Worm (Caenorhabditis elegans) whole organism, L2 larva: ENCODE data around the gene lhpp-1.
A peak's percentile ranks its signal among the peaks of the same experiment; 100 is the strongest.

ENCODE experiments used
- C34F6.9 ChIP-seq: fragments of 150-350 bp; optimal IDR thresholded peaks from 2 replicates; lab custom pipeline; 2014; ENCODE audit warnings: missing biosample characterization, missing genetic modification characterization
- R02D3.7 ChIP-seq: fragments of 150-350 bp; optimal IDR thresholded peaks from 2 replicates; lab custom pipeline; 2014; ENCODE audit warnings: missing biosample characterization, missing genetic modification characterization
- Y55F3AM.14 ChIP-seq: fragments of 200-800 bp; sonication (Bioruptor generic); optimal IDR thresholded peaks from 2 replicates; lab custom pipeline; 2018; ENCODE audit warnings: mild to moderate bottlenecking, missing genetic modification characterization, missing compliant biosample characterization
- ZK546.5 ChIP-seq: sonication (generic microtip); optimal IDR thresholded peaks from 2 replicates; lab custom pipeline; 2017; ENCODE audit warnings: missing biosample characterization, missing genetic modification characterization
- alr-1 ChIP-seq: fragments of 150-350 bp; optimal IDR thresholded peaks from 2 replicates; lab custom pipeline; 2014; ENCODE audit warnings: missing biosample characterization, missing genetic modification characterization
- aly-2 ChIP-seq: fragments of 150-350 bp; optimal IDR thresholded peaks from 2 replicates; lab custom pipeline; 2014; ENCODE audit warnings: missing biosample characterization, missing genetic modification characterization
- ama-1 ChIP-seq: fragments of 150-350 bp; optimal IDR thresholded peaks from 2 replicates; lab custom pipeline; 2018; ENCODE audit warnings: inconsistent platforms
- blmp-1 ChIP-seq: sonication (generic microtip); optimal IDR thresholded peaks from 2 replicates; lab custom pipeline; 2017; ENCODE audit warnings: missing genetic modification characterization, mild to moderate bottlenecking, missing compliant biosample characterization, antibody characterized with exemption, moderate library complexity; ENCODE audit not compliant: insufficient read depth
- ceh-16 ChIP-seq: fragments of 150-350 bp; optimal IDR thresholded peaks from 2 replicates; lab custom pipeline; 2014; ENCODE audit warnings: missing biosample characterization, missing genetic modification characterization
- ceh-82 ChIP-seq: fragments of 150-350 bp; optimal IDR thresholded peaks from 2 replicates; lab custom pipeline; 2014; ENCODE audit warnings: missing biosample characterization, missing genetic modification characterization
- crh-2 ChIP-seq: sonication (generic microtip); optimal IDR thresholded peaks from 2 replicates; lab custom pipeline; 2017; ENCODE audit warnings: missing biosample characterization, missing genetic modification characterization
- egl-27 ChIP-seq: sonication (generic microtip); optimal IDR thresholded peaks from 3 replicates; lab custom pipeline; 2017; ENCODE audit warnings: missing biosample characterization, missing genetic modification reagents, missing genetic modification characterization
- elt-1 ChIP-seq: fragments of 150-350 bp; optimal IDR thresholded peaks from 2 replicates; lab custom pipeline; 2014; ENCODE audit warnings: missing biosample characterization, missing genetic modification characterization
- elt-3 ChIP-seq: sonication (generic microtip); optimal IDR thresholded peaks from 2 replicates; lab custom pipeline; 2017; ENCODE audit warnings: missing biosample characterization, missing genetic modification characterization
- fos-1 ChIP-seq: fragments of 150-350 bp; optimal IDR thresholded peaks from 2 replicates; lab custom pipeline; 2014; ENCODE audit warnings: missing biosample characterization, missing genetic modification characterization
- gmeb-1 ChIP-seq: fragments of 150-350 bp; optimal IDR thresholded peaks from 2 replicates; lab custom pipeline; 2014; ENCODE audit warnings: missing biosample characterization, missing genetic modification characterization
- lin-11 ChIP-seq: fragments of 150-350 bp; sonication (generic microtip); optimal IDR thresholded peaks from 2 replicates; lab custom pipeline; 2014; ENCODE audit warnings: missing biosample characterization, missing genetic modification characterization, inconsistent platforms, mixed read lengths
- lin-13 ChIP-seq: fragments of 150-350 bp; optimal IDR thresholded peaks from 2 replicates; lab custom pipeline; 2014; ENCODE audit warnings: missing biosample characterization, missing genetic modification reagents, missing genetic modification characterization
- lin-39 ChIP-seq: fragments of 150-350 bp; optimal IDR thresholded peaks from 2 replicates; lab custom pipeline; 2014; ENCODE audit warnings: missing biosample characterization, missing genetic modification reagents, missing genetic modification characterization
- lsy-2 ChIP-seq, 2 experiments: fragments of 150-350 bp in 1 of 2; sonication (generic microtip) in 1 of 2; optimal IDR thresholded peaks; 2 replicates each; lab custom pipeline; 2014 to 2017; ENCODE audit warnings: missing biosample characterization in 2 of 2, missing genetic modification characterization in 2 of 2
- mab-5 ChIP-seq: fragments of 150-350 bp; optimal IDR thresholded peaks from 2 replicates; lab custom pipeline; 2014; ENCODE audit warnings: missing biosample characterization, missing genetic modification characterization
- mbf-1 ChIP-seq: sonication (generic microtip); optimal IDR thresholded peaks from 2 replicates; lab custom pipeline; 2017; ENCODE audit warnings: missing biosample characterization, missing genetic modification characterization
- mdl-1 ChIP-seq, 2 experiments: fragments of 150-350 bp in 1 of 2; sonication (generic microtip) in 1 of 2; optimal IDR thresholded peaks; 2 replicates each; lab custom pipeline; 2017; ENCODE audit warnings: missing biosample characterization in 2 of 2, missing genetic modification characterization in 2 of 2
- nhr-11 ChIP-seq: fragments of 150-350 bp; optimal IDR thresholded peaks from 2 replicates; lab custom pipeline; 2014; ENCODE audit warnings: missing biosample characterization, missing genetic modification characterization
- nhr-12 ChIP-seq: fragments of 150-350 bp; optimal IDR thresholded peaks from 2 replicates; lab custom pipeline; 2014; ENCODE audit warnings: missing biosample characterization, missing genetic modification characterization
- nhr-129 ChIP-seq: fragments of 150-350 bp; optimal IDR thresholded peaks from 2 replicates; lab custom pipeline; 2014; ENCODE audit warnings: missing biosample characterization, missing genetic modification characterization
- nhr-21 ChIP-seq: fragments of 150-350 bp; optimal IDR thresholded peaks from 2 replicates; lab custom pipeline; 2014; ENCODE audit warnings: missing biosample characterization, missing genetic modification characterization
- nhr-23 ChIP-seq: fragments of 150-350 bp; optimal IDR thresholded peaks from 2 replicates; lab custom pipeline; 2014; ENCODE audit warnings: missing biosample characterization, missing genetic modification reagents, missing genetic modification characterization
- nhr-237 ChIP-seq: fragments of 150-350 bp; optimal IDR thresholded peaks from 2 replicates; lab custom pipeline; 2014; ENCODE audit warnings: missing biosample characterization, missing genetic modification characterization
- nhr-25 ChIP-seq: fragments of 150-350 bp; sonication (generic microtip); optimal IDR thresholded peaks from 3 replicates; lab custom pipeline; 2014; ENCODE audit warnings: missing biosample characterization, missing genetic modification characterization
- nhr-6 ChIP-seq: fragments of 150-350 bp; optimal IDR thresholded peaks from 2 replicates; lab custom pipeline; 2014; ENCODE audit warnings: missing biosample characterization, missing genetic modification characterization
- nhr-77 ChIP-seq: fragments of 150-350 bp; optimal IDR thresholded peaks from 2 replicates; lab custom pipeline; 2014; ENCODE audit warnings: missing biosample characterization, missing genetic modification characterization
- peb-1 ChIP-seq: fragments of 150-350 bp; optimal IDR thresholded peaks from 2 replicates; lab custom pipeline; 2014; ENCODE audit warnings: missing biosample characterization, missing genetic modification characterization
- sem-4 ChIP-seq: fragments of 150-350 bp; optimal IDR thresholded peaks from 2 replicates; lab custom pipeline; 2014; ENCODE audit warnings: missing biosample characterization, missing genetic modification reagents, missing genetic modification characterization
- skn-1 ChIP-seq: sonication (generic microtip); optimal IDR thresholded peaks from 2 replicates; lab custom pipeline; 2017; ENCODE audit warnings: missing biosample characterization, missing genetic modification characterization
- sma-3 ChIP-seq: sonication (generic microtip); optimal IDR thresholded peaks from 2 replicates; lab custom pipeline; 2016; ENCODE audit warnings: missing genetic modification reagents, missing genetic modification characterization, missing compliant biosample characterization
- sma-9 ChIP-seq, 2 experiments: fragments of 150-350 bp in 1 of 2; sonication (generic microtip) in 1 of 2; optimal IDR thresholded peaks; 2 replicates each; lab custom pipeline; 2014 to 2016; ENCODE audit warnings: missing genetic modification characterization in 2 of 2, mild to moderate bottlenecking in 1 of 2, missing biosample characterization in 1 of 2, missing compliant biosample characterization in 1 of 2, missing genetic modification reagents in 1 of 2, moderate library complexity in 1 of 2
- snpc-4 ChIP-seq: fragments of 150-350 bp; optimal IDR thresholded peaks from 2 replicates; lab custom pipeline; 2014; ENCODE audit warnings: missing biosample characterization, missing genetic modification characterization
- unc-39 ChIP-seq: fragments of 150-350 bp; optimal IDR thresholded peaks from 2 replicates; lab custom pipeline; 2014; ENCODE audit warnings: missing biosample characterization, missing genetic modification characterization
- unc-55 ChIP-seq: fragments of 150-350 bp; sonication (generic microtip); optimal IDR thresholded peaks from 3 replicates; lab custom pipeline; 2014; ENCODE audit warnings: missing biosample characterization, missing genetic modification reagents, missing genetic modification characterization
- unc-62 ChIP-seq: fragments of 150-350 bp; optimal IDR thresholded peaks from 2 replicates; lab custom pipeline; 2014; ENCODE audit warnings: missing biosample characterization, missing genetic modification reagents, missing genetic modification characterization
- ztf-1 ChIP-seq: fragments of 200-800 bp; sonication (Bioruptor generic); conservative IDR thresholded peaks from 2 replicates; pipeline ENCODE4 v1.3.6; 2022; ENCODE audit warnings: missing genetic modification characterization, missing compliant biosample characterization
- ztf-11 ChIP-seq: sonication (generic microtip); optimal IDR thresholded peaks from 2 replicates; lab custom pipeline; 2017; ENCODE audit warnings: missing biosample characterization, missing genetic modification characterization
- ztf-4 ChIP-seq: fragments of 150-350 bp; optimal IDR thresholded peaks from 2 replicates; lab custom pipeline; 2014; ENCODE audit warnings: missing biosample characterization, missing genetic modification characterization

Gene lhpp-1

ce11 chrV:12075983-12076382 lies 35.6 kb downstream of the lhpp-1 start:
- no peak for TF ChIP-seq ceh-16 (tag; lab: Kevin White, UChicago)
- TF ChIP-seq skn-1 (tag; lab: Kevin White, UChicago): peak; percentile 40
- no peak for TF ChIP-seq nhr-11 (tag; lab: Kevin White, UChicago)
- TF ChIP-seq gmeb-1 (tag; lab: Kevin White, UChicago): peak; percentile 20
- peak; percentile 0 for TF ChIP-seq crh-2
- no peak for TF ChIP-seq elt-3 (tag; lab: Kevin White, UChicago)
- peak; percentile 56 for TF ChIP-seq fos-1 (tag; lab: Kevin White, UChicago)
- no peak for TF ChIP-seq nhr-77 (tag; lab: Kevin White, UChicago)
- TF ChIP-seq, all 48 proteins: peak for 4

ce11 chrV:12074886-12075285 lies 36.7 kb downstream of the lhpp-1 start, which contains the start of gene R07B7.6:
Gene R07B7.6 (minus strand): TSS chrV:12074986.
- no peak for TF ChIP-seq gmeb-1 (tag; lab: Kevin White, UChicago)
- TF ChIP-seq peb-1: no peak

DNA sequence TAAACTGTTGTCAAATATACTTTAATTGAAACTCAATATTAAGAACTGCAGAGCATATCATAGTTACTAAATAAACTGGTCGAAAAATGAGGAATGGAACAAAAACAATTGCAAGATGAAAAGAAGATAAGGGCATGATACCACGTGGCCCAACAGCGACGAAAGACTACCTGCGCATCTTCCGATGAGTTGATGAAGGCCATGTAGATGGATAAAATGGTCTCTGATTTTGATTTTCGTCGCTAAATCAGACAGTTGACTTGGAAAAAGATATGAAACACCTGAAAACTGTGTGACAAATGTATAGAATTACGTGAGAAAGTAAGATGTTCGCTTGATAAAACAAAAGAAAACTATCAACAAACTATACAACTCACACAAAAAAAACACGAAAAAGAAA lies 40.1 kb downstream of the lhpp-1 start:
- TF ChIP-seq elt-1 (tag; lab: Kevin White, UChicago) (no peak), peb-1 (no peak), sma-3 (GFP tag; lab: Kevin White, UChicago) (peak; percentile 29), nhr-237 (tag; lab: Kevin White, UChicago) (no peak), blmp-1 (tag; lab: Kevin White, UChicago) (peak; percentile 43), ztf-4 (tag; lab: Kevin White, UChicago) (no peak), ceh-16 (tag; lab: Kevin White, UChicago) (no peak), gmeb-1 (tag; lab: Kevin White, UChicago) (no peak), unc-62 (GFP tag; lab: Kevin White, UChicago) (no peak), alr-1 (tag; lab: Kevin White, UChicago) (no peak), C34F6.9 (no peak), ztf-11 (tag; lab: Kevin White, UChicago) (no peak), sem-4 (tag; lab: Kevin White, UChicago) (no peak), nhr-23 (tag; lab: Kevin White, UChicago) (no peak), snpc-4 (tag; lab: Kevin White, UChicago) (no peak), lin-11 (tag; lab: Kevin White, UChicago) (no peak), fos-1 (tag; lab: Kevin White, UChicago) (peak; percentile 33), mdl-1 (tag; optimal IDR thresholded peaks at IDR 0.05; lab: Kevin White, UChicago) (peak; percentile 27 to 34), Y55F3AM.14 (GFP tag; lab: Kevin White, UChicago) (no peak), lsy-2 (tag; optimal IDR thresholded peaks at IDR 0.05; lab: Kevin White, UChicago) (no peak), mbf-1 (tag; lab: Kevin White, UChicago) (no peak), R02D3.7 (tag; lab: Kevin White, UChicago) (no peak), nhr-12 (tag; lab: Kevin White, UChicago) (no peak), egl-27 (tag; lab: Kevin White, UChicago) (no peak), ama-1 (no peak), ZK546.5 (tag; lab: Kevin White, UChicago) (no peak), nhr-77 (tag; lab: Kevin White, UChicago) (no peak), ceh-82 (tag; lab: Kevin White, UChicago) (no peak), aly-2 (tag; lab: Kevin White, UChicago) (no peak), sma-9 (GFP tag; optimal IDR thresholded peaks at IDR 0.05; lab: Kevin White, UChicago) (peak; percentile 60), sma-9 (tag; optimal IDR thresholded peaks at IDR 0.05; lab: Kevin White, UChicago) (no peak), crh-2 (peak; percentile 43), unc-39 (tag; lab: Kevin White, UChicago) (no peak), nhr-129 (tag; lab: Kevin White, UChicago) (peak; percentile 34), lin-13 (no peak), lin-39 (no peak), nhr-21 (peak; percentile 54), mab-5 (tag; lab: Kevin White, UChicago) (no peak), skn-1 (tag; lab: Kevin White, UChicago) (no peak), nhr-25 (tag; lab: Kevin White, UChicago) (peak; percentile 44), elt-3 (tag; lab: Kevin White, UChicago) (no peak), unc-55 (GFP tag; lab: Kevin White, UChicago) (no peak), ztf-1 (GFP tag; lab: Robert Waterston, UW) (no peak), nhr-11 (tag; lab: Kevin White, UChicago) (no peak), nhr-6 (tag; lab: Kevin White, UChicago) (no peak)
